Worm (Caenorhabditis elegans) whole organism, L4 larva: ENCODE results near the gene F10E9.11.

Experiments used
- F49E8.2 ChIP-seq: sonication (generic microtip); optimal IDR thresholded peaks from 2 replicates; lab custom pipeline; 2016; ENCODE audit warnings: missing compliant biosample characterization, mild to moderate bottlenecking, missing genetic modification characterization, borderline replicate concordance
- aha-1 ChIP-seq: fragments of 150-350 bp; peaks from one replicate; lab custom pipeline; 2014; ENCODE audit warnings: missing biosample characterization, missing genetic modification characterization
- aly-2 ChIP-seq: sonication (generic microtip); optimal IDR thresholded peaks from 2 replicates; lab custom pipeline; 2018; ENCODE audit warnings: missing biosample characterization, missing genetic modification characterization
- ceh-82 ChIP-seq: sonication (generic microtip); optimal IDR thresholded peaks from 2 replicates; lab custom pipeline; 2017; ENCODE audit warnings: missing biosample characterization, missing genetic modification characterization
- dve-1 ChIP-seq: sonication (generic microtip); optimal IDR thresholded peaks from 2 replicates; lab custom pipeline; 2017; ENCODE audit warnings: antibody characterized with exemption, mild to moderate bottlenecking, missing genetic modification characterization, missing compliant biosample characterization; ENCODE audit not compliant: insufficient read depth
- egl-27 ChIP-seq: sonication (generic microtip); optimal IDR thresholded peaks from 3 replicates; lab custom pipeline; 2017; ENCODE audit warnings: missing biosample characterization, missing genetic modification reagents, missing genetic modification characterization
- fkh-10 ChIP-seq: fragments of 150-350 bp; optimal IDR thresholded peaks from 2 replicates; lab custom pipeline; 2014; ENCODE audit warnings: missing biosample characterization, missing genetic modification reagents, missing genetic modification characterization
- nhr-41 ChIP-seq: fragments of 200-800 bp; sonication (Bioruptor generic); IDR thresholded peaks from 2 replicates; pipeline ENCODE4 v1.3.6; 2022; ENCODE audit warnings: missing genetic modification reagents, missing genetic modification characterization, missing compliant biosample characterization
- snpc-1.2 ChIP-seq: fragments of 200-800 bp; sonication (Bioruptor generic); IDR thresholded peaks from 2 replicates; pipeline ENCODE4 v1.3.6; 2022; ENCODE audit warnings: missing genetic modification reagents, missing genetic modification characterization, missing compliant biosample characterization
- unc-62 ChIP-seq, 3 experiments: fragments of 150-350 bp in 1 of 3; sonication (generic microtip); optimal IDR thresholded peaks in 2 of 3; peaks in 1 of 3; 1 replicate in 1 of 3; 2 replicates in 2 of 3; lab custom pipeline; 2014 to 2017; ENCODE audit warnings: missing biosample characterization in 3 of 3, missing genetic modification characterization in 3 of 3, missing genetic modification reagents in 3 of 3, missing genotype in 1 of 3
- ztf-11 ChIP-seq: fragments of 150-350 bp; optimal IDR thresholded peaks from 2 replicates; lab custom pipeline; 2014; ENCODE audit warnings: missing biosample characterization, missing genetic modification characterization

DNA sequence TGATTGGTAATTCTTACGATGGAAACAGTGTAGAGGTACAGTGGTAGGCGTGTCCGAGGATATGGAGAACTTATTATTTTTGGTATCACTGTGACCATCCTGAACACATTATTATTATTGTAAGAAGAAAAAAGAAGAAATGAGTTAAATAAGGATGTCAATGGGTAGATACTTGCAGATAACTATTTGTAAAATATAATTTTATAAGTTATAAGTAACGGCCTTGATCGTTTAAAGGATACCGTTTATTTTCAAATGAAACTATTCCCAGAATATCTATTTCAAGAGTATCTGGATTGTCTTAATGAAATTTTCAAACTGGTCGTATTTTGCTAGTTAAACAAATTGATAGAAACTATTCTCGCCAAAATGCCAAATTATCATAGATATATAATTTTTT lies 1.1 kb upstream of the F10E9.11 start, which contains the start of gene F10E9.10:
- no peak for TF ChIP-seq aha-1 (tag; lab: Kevin White, UChicago)
- no peak for TF ChIP-seq ztf-11 (tag; lab: Kevin White, UChicago)
- TF ChIP-seq fkh-10 = no peak
- no peak for TF ChIP-seq F49E8.2 (tag; lab: Kevin White, UChicago)
- TF ChIP-seq snpc-1.2 (GFP tag; lab: Robert Waterston, UW) = no peak
- no peak for TF ChIP-seq egl-27 (tag; lab: Kevin White, UChicago)
- TF ChIP-seq dve-1 = no peak
- TF ChIP-seq aly-2 (tag; lab: Kevin White, UChicago) = no peak
- TF ChIP-seq unc-62 (GFP tag; optimal IDR thresholded peaks at IDR 0.05 in 1 of 2; lab: Kevin White, UChicago) = no peak
- no peak for TF ChIP-seq unc-62 (tag; optimal IDR thresholded peaks at IDR 0.05; lab: Kevin White, UChicago)
- TF ChIP-seq ceh-82 (tag; lab: Kevin White, UChicago) = no peak
- no peak for TF ChIP-seq nhr-41 (GFP tag; lab: Robert Waterston, UW)
